Worm (Caenorhabditis elegans): ENCODE results near the gene Y51H7BR.7.

DNA sequence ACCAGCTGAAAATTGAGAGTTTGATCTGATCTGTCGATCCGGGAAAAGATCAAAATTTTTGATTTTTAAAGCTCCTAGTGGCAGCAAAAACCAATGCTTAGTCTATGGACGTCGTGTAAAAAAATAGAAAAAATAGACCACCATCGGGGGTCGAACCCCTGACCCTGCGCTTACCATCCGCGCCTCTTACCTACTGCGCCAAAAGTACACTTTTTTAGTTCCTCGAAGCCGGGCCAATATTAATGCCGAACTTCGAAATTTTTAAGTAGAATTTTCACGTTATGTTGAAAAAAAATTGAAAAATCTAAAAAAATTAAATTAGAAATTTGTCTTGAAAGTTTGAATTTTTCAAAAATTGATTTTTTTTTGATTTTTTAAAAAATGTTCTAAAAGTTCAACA, 47.4 kb downstream of the Y51H7BR.7 start:
- TF ChIP-seq fos-1 (tag; optimal IDR thresholded peaks at IDR 0.05) (no peak), zag-1 (tag; optimal IDR thresholded peaks at IDR 0.05) (no peak), skn-1 (tag; optimal IDR thresholded peaks at IDR 0.05) (no peak), nhr-237 (tag; optimal IDR thresholded peaks at IDR 0.05) (no peak), unc-62 (GFP tag; optimal IDR thresholded peaks at IDR 0.05) (no peak), mdl-1 (tag; optimal IDR thresholded peaks at IDR 0.05) (no peak), elt-1 (tag; optimal IDR thresholded peaks at IDR 0.05) (no peak)

All from whole organism, L2 larva.